Fruit fly (Drosophila melanogaster) whole organism, embryonic: ENCODE measurements around the gene Ctr1A.

Experiments used
- Antp ChIP-seq: fragments of 200-800 bp; sonication (Bioruptor generic); optimal IDR thresholded peaks from 3 replicates; lab custom pipeline; 2016; ENCODE audit warnings: missing biosample characterization, missing genetic modification characterization
- Asciz ChIP-seq: fragments of 200-800 bp; sonication (Bioruptor generic); optimal IDR thresholded peaks from 2 replicates; lab custom pipeline; 2017; ENCODE audit warnings: missing biosample characterization, mild to moderate bottlenecking, missing genetic modification characterization, missing genetic modification reagents
- Blimp-1 ChIP-seq: fragments of 200-800 bp; sonication (Bioruptor generic); optimal IDR thresholded peaks from 3 replicates; lab custom pipeline; 2018; ENCODE audit warnings: missing biosample characterization, missing genetic modification characterization, mild to moderate bottlenecking, moderate library complexity, missing genetic modification reagents
- CG10543 ChIP-seq: fragments of 200-800 bp; sonication (Bioruptor generic); optimal IDR thresholded peaks from 3 replicates; lab custom pipeline; 2017; ENCODE audit warnings: missing biosample characterization, mild to moderate bottlenecking, missing genetic modification characterization, moderate library complexity
- CG11247 ChIP-seq: fragments of 200-800 bp; sonication (Bioruptor generic); IDR thresholded peaks from 2 replicates; pipeline ENCODE4 v1.3.6; 2022; ENCODE audit warnings: missing biosample characterization, missing genetic modification characterization
- CG11504 ChIP-seq: fragments of 200-800 bp; sonication (Bioruptor generic); optimal IDR thresholded peaks from 3 replicates; lab custom pipeline; 2019; ENCODE audit warnings: missing biosample characterization, mild to moderate bottlenecking, missing genetic modification characterization, moderate library complexity
- CG12104 ChIP-seq: fragments of 200-800 bp; sonication (Bioruptor generic); optimal IDR thresholded peaks from 3 replicates; lab custom pipeline; 2016; ENCODE audit warnings: missing biosample characterization, missing genetic modification characterization
- CG13424 ChIP-seq: fragments of 200-800 bp; sonication (Bioruptor generic); optimal IDR thresholded peaks from 2 replicates; lab custom pipeline; 2019; ENCODE audit warnings: missing biosample characterization, mild to moderate bottlenecking, missing genetic modification characterization, moderate library complexity
- CG13894 ChIP-seq: fragments of 200-800 bp; sonication (Bioruptor generic); optimal IDR thresholded peaks from 3 replicates; lab custom pipeline; 2018; ENCODE audit warnings: missing biosample characterization, mild to moderate bottlenecking, missing genetic modification characterization, moderate library complexity
- CG15269 ChIP-seq: fragments of 200-800 bp; sonication (Bioruptor generic); optimal IDR thresholded peaks from 2 replicates; lab custom pipeline; 2018; ENCODE audit warnings: missing biosample characterization, mild to moderate bottlenecking, missing genetic modification characterization, moderate library complexity
- CG17359 ChIP-seq: fragments of 200-800 bp; sonication (Bioruptor generic); optimal IDR thresholded peaks from 3 replicates; lab custom pipeline; 2018; ENCODE audit warnings: missing biosample characterization, mild to moderate bottlenecking, missing genetic modification characterization, moderate library complexity
- CG17385 ChIP-seq: fragments of 200-800 bp; sonication (Bioruptor generic); optimal IDR thresholded peaks from 3 replicates; lab custom pipeline; 2018; ENCODE audit warnings: missing biosample characterization, mild to moderate bottlenecking, missing genetic modification characterization
- CG2712 ChIP-seq: fragments of 200-800 bp; optimal IDR thresholded peaks from 3 replicates; lab custom pipeline; 2019; ENCODE audit warnings: missing biosample characterization, mild to moderate bottlenecking, missing genetic modification characterization, moderate library complexity
- CG2875 ChIP-seq: fragments of 200-800 bp; sonication (Bioruptor generic); optimal IDR thresholded peaks from 2 replicates; lab custom pipeline; 2017; ENCODE audit warnings: missing biosample characterization, mild to moderate bottlenecking, missing genetic modification characterization, missing genetic modification reagents
- CG2889 ChIP-seq: fragments of 200-800 bp; sonication (Bioruptor generic); IDR thresholded peaks from 3 replicates; pipeline ENCODE4 v1.3.6; 2022; ENCODE audit warnings: missing biosample characterization, missing genetic modification characterization
- CG33557 ChIP-seq: fragments of 200-800 bp; sonication (Bioruptor generic); optimal IDR thresholded peaks from 2 replicates; lab custom pipeline; 2019; ENCODE audit warnings: missing biosample characterization, mild to moderate bottlenecking, missing genetic modification characterization, moderate library complexity
- CG34376 ChIP-seq: fragments of 200-800 bp; sonication (Bioruptor generic); optimal IDR thresholded peaks from 2 replicates; lab custom pipeline; 2018; ENCODE audit warnings: missing biosample characterization, mild to moderate bottlenecking, missing genetic modification characterization
- CG42726 ChIP-seq: fragments of 200-800 bp; sonication (Bioruptor generic); IDR thresholded peaks from 2 replicates; pipeline ENCODE4 v1.3.6; 2022; ENCODE audit warnings: missing biosample characterization, missing genetic modification characterization; ENCODE audit not compliant: partially characterized antibody
- CG4707 ChIP-seq: fragments of 200-800 bp; sonication (Bioruptor generic); optimal IDR thresholded peaks from 2 replicates; lab custom pipeline; 2018; ENCODE audit warnings: missing biosample characterization, mild to moderate bottlenecking, missing genetic modification characterization, moderate library complexity
- CG5953 ChIP-seq: fragments of 200-800 bp; sonication (Bioruptor generic); IDR thresholded peaks from 2 replicates; pipeline ENCODE4 v1.3.6; 2022; ENCODE audit warnings: missing biosample characterization, missing genetic modification characterization
- CG7556 ChIP-seq: fragments of 200-800 bp; sonication (Bioruptor generic); optimal IDR thresholded peaks from 2 replicates; lab custom pipeline; 2017; ENCODE audit warnings: missing biosample characterization, mild to moderate bottlenecking, missing genetic modification characterization
- CG8089 ChIP-seq: fragments of 200-800 bp; sonication (Bioruptor generic); optimal IDR thresholded peaks from 3 replicates; lab custom pipeline; 2016; ENCODE audit warnings: missing biosample characterization, missing genetic modification characterization
- CG9437 ChIP-seq: fragments of 200-800 bp; sonication (Bioruptor generic); optimal IDR thresholded peaks from 2 replicates; lab custom pipeline; 2018; ENCODE audit warnings: missing biosample characterization, mild to moderate bottlenecking, missing genetic modification characterization
- CHES-1-like ChIP-seq: fragments of 200-800 bp; sonication (Bioruptor generic); optimal IDR thresholded peaks from 2 replicates; lab custom pipeline; 2016; ENCODE audit warnings: missing biosample characterization, missing genetic modification characterization
- E2f2 ChIP-seq: fragments of 200-800 bp; sonication (Bioruptor generic); IDR thresholded peaks from 2 replicates; pipeline ENCODE4 v1.3.6; 2022; ENCODE audit warnings: missing biosample characterization, missing genetic modification characterization
- Eip74EF ChIP-seq, 2 experiments: fragments of 200-800 bp in 1 of 2; fragments of >200 bp in 1 of 2; sonication (Bioruptor generic) in 1 of 2; optimal IDR thresholded peaks; 2 replicates each; lab custom pipeline; 2017 to 2019; ENCODE audit warnings: missing biosample characterization in 2 of 2, missing genetic modification characterization in 2 of 2, mild to moderate bottlenecking in 1 of 2, moderate library complexity in 1 of 2
- Hey ChIP-seq: fragments of 200-800 bp; sonication (Bioruptor generic); optimal IDR thresholded peaks from 3 replicates; lab custom pipeline; 2018; ENCODE audit warnings: missing biosample characterization, mild to moderate bottlenecking, missing genetic modification characterization
- HmgZ ChIP-seq: fragments of 200-800 bp; sonication (Bioruptor generic); optimal IDR thresholded peaks from 2 replicates; lab custom pipeline; 2018; ENCODE audit warnings: missing biosample characterization, mild to moderate bottlenecking, missing genetic modification characterization
- Hr51 ChIP-seq, 2 experiments: fragments of 200-800 bp; sonication (Bioruptor generic); optimal IDR thresholded peaks; 2 replicates in 1 of 2; 3 replicates in 1 of 2; lab custom pipeline; 2016 to 2018; ENCODE audit warnings: missing biosample characterization in 2 of 2, missing genetic modification characterization in 2 of 2, mild to moderate bottlenecking in 1 of 2, moderate library complexity in 1 of 2
- Kr ChIP-seq: fragments of 200-800 bp; sonication (Bioruptor generic); optimal IDR thresholded peaks from 2 replicates; lab custom pipeline; 2017; ENCODE audit warnings: missing biosample characterization, mild to moderate bottlenecking, missing genetic modification characterization
- Lhr ChIP-seq: fragments of 200-800 bp; sonication (Bioruptor generic); optimal IDR thresholded peaks from 3 replicates; lab custom pipeline; 2017; ENCODE audit warnings: mild to moderate bottlenecking, missing biosample characterization, missing genetic modification reagents, missing genetic modification characterization
- Oaz ChIP-seq: fragments of 200-800 bp; sonication (Bioruptor generic); IDR thresholded peaks from 2 replicates; pipeline ENCODE4 v1.3.6; 2022; ENCODE audit warnings: missing biosample characterization, missing genetic modification characterization
- Optix ChIP-seq: fragments of 200-800 bp; sonication (Bioruptor generic); IDR thresholded peaks from 3 replicates; pipeline ENCODE4 v1.3.6; 2022; ENCODE audit warnings: missing biosample characterization, missing genetic modification characterization
- Pdp1 ChIP-seq, 2 experiments: fragments of 200-800 bp; sonication (Bioruptor generic); optimal IDR thresholded peaks; 3 replicates each; lab custom pipeline; 2016; ENCODE audit warnings: missing biosample characterization in 2 of 2, missing genetic modification characterization in 2 of 2, mild to moderate bottlenecking in 1 of 2, moderate library complexity in 1 of 2
- ab ChIP-seq: fragments of 200-800 bp; sonication (Bioruptor generic); optimal IDR thresholded peaks from 2 replicates; lab custom pipeline; 2016; ENCODE audit warnings: missing biosample characterization, missing genetic modification characterization
- ara ChIP-seq: fragments of 200-800 bp; sonication (Bioruptor generic); IDR thresholded peaks from 2 replicates; pipeline ENCODE4 v1.3.6; 2022; ENCODE audit warnings: missing biosample characterization, missing genetic modification characterization
- dimm ChIP-seq: fragments of 200-800 bp; sonication (Bioruptor generic); IDR thresholded peaks from 2 replicates; pipeline ENCODE4 v1.3.6; 2022; ENCODE audit warnings: missing biosample characterization, missing genetic modification characterization
- en ChIP-seq: fragments of 200-800 bp; sonication (Bioruptor generic); optimal IDR thresholded peaks from 2 replicates; lab custom pipeline; 2016; ENCODE audit warnings: missing biosample characterization, missing genetic modification characterization
- fd3F ChIP-seq: fragments of 200-800 bp; sonication (Bioruptor generic); optimal IDR thresholded peaks from 2 replicates; lab custom pipeline; 2018; ENCODE audit warnings: missing biosample characterization, mild to moderate bottlenecking, missing genetic modification characterization, moderate library complexity
- ham ChIP-seq: fragments of 200-800 bp; sonication (Bioruptor generic); IDR thresholded peaks from 2 replicates; pipeline ENCODE4 v1.3.6; 2022; ENCODE audit warnings: missing biosample characterization, missing genetic modification characterization
- kni ChIP-seq: fragments of 200-800 bp; sonication (Bioruptor generic); optimal IDR thresholded peaks from 3 replicates; lab custom pipeline; 2017; ENCODE audit warnings: mild to moderate bottlenecking, missing biosample characterization, missing genetic modification reagents, missing genetic modification characterization
- odd ChIP-seq: fragments of 200-800 bp; sonication (Bioruptor generic); optimal IDR thresholded peaks from 2 replicates; lab custom pipeline; 2017; ENCODE audit warnings: missing biosample characterization, mild to moderate bottlenecking, missing genetic modification characterization
- pnt ChIP-seq: fragments of 200-800 bp; sonication (Bioruptor generic); optimal IDR thresholded peaks from 3 replicates; lab custom pipeline; 2016; ENCODE audit warnings: missing biosample characterization, missing genetic modification characterization
- repo ChIP-seq: fragments of 200-800 bp; sonication (Bioruptor generic); optimal IDR thresholded peaks from 2 replicates; lab custom pipeline; 2016; ENCODE audit warnings: missing biosample characterization, missing genetic modification characterization
- run ChIP-seq: fragments of 200-800 bp; sonication (Bioruptor generic); optimal IDR thresholded peaks from 3 replicates; lab custom pipeline; 2018; ENCODE audit warnings: missing biosample characterization, mild to moderate bottlenecking, missing genetic modification characterization
- ssp ChIP-seq: fragments of 200-800 bp; sonication (Bioruptor generic); IDR thresholded peaks from 2 replicates; pipeline ENCODE4 v1.3.6; 2022; ENCODE audit warnings: missing biosample characterization, missing genetic modification characterization
- tin ChIP-seq: fragments of 200-800 bp; sonication (Bioruptor generic); optimal IDR thresholded peaks from 3 replicates; lab custom pipeline; 2016; ENCODE audit warnings: missing biosample characterization, missing genetic modification characterization
- tx ChIP-seq: fragments of 200-800 bp; sonication (Bioruptor generic); optimal IDR thresholded peaks from 2 replicates; lab custom pipeline; 2016; ENCODE audit warnings: missing biosample characterization, missing genetic modification characterization
- vvl ChIP-seq: fragments of 200-800 bp; sonication (Bioruptor generic); IDR thresholded peaks from 2 replicates; pipeline ENCODE4 v1.3.6; 2022; ENCODE audit warnings: missing biosample characterization, missing genetic modification characterization
- zf30C ChIP-seq: fragments of 200-800 bp; sonication (Bioruptor generic); optimal IDR thresholded peaks from 3 replicates; lab custom pipeline; 2018; ENCODE audit warnings: missing biosample characterization, mild to moderate bottlenecking, missing genetic modification characterization

Ctr1A gene

dm6 chrX:6614266-6614665 lies 47.2 kb upstream of the Ctr1A start (continued):
- TF ChIP-seq Oaz (GFP tag; lab: Robert Waterston, UW) (no peak), Optix (no peak), CG7556 (GFP tag; lab: Kevin White, UChicago) (peak; percentile 10), Asciz (peak; percentile 31), ssp (GFP tag; lab: Robert Waterston, UW) (no peak), zf30C (no peak), CHES-1-like (GFP tag; lab: Kevin White, UChicago) (peak; percentile 18), CG34376 (no peak), CG13424 (peak; percentile 32), CG8089 (GFP tag; lab: Kevin White, UChicago) (peak; percentile 36), Kr (GFP tag; lab: Kevin White, UChicago) (peak; percentile 44), CG13894 (tag; lab: Kevin White, UChicago) (no peak), Hey (tag; lab: Kevin White, UChicago) (peak; percentile 54), CG15269 (peak; percentile 37), ara (peak; percentile 37; the same call in 1 of the 2 replicates), CG11504 (tag; lab: Kevin White, UChicago) (peak; percentile 2), Pdp1 (GFP tag; optimal IDR thresholded peaks at IDR 0.05; lab: Kevin White, UChicago) (peak in 1 of 2 experiments; percentile 15), tin (GFP tag; lab: Kevin White, UChicago) (no peak), ham (GFP tag; lab: Robert Waterston, UW) (no peak), CG17385 (GFP tag; lab: Kevin White, UChicago) (peak; percentile 24), CG42726 (GFP tag; lab: Robert Waterston, UW) (no peak), kni (GFP tag; lab: Kevin White, UChicago) (peak; percentile 22), CG9437 (GFP tag; lab: Kevin White, UChicago) (no peak), CG2875 (GFP tag; lab: Kevin White, UChicago) (peak; percentile 62), Eip74EF (GFP tag; optimal IDR thresholded peaks at IDR 0.05; lab: Kevin White, UChicago) (no peak), HmgZ (peak; percentile 44), Antp (no peak), pnt (GFP tag; lab: Kevin White, UChicago) (no peak), CG17359 (tag; lab: Kevin White, UChicago) (peak; percentile 14), tx (GFP tag; lab: Kevin White, UChicago) (no peak), Hr51 (GFP tag; optimal IDR thresholded peaks at IDR 0.05; lab: Kevin White, UChicago) (peak in 1 of 2 experiments; percentile 8), E2f2 (GFP tag; lab: Robert Waterston, UW) (no peak), odd (peak; percentile 65), CG12104 (GFP tag; lab: Kevin White, UChicago) (peak; percentile 16), ab (GFP tag; lab: Kevin White, UChicago) (no peak), dimm (GFP tag; lab: Robert Waterston, UW) (no peak), Lhr (GFP tag; lab: Kevin White, UChicago) (peak; percentile 15), CG33557 (GFP tag; lab: Kevin White, UChicago) (peak; percentile 51), Blimp-1 (peak; percentile 36), CG11247 (GFP tag; lab: Robert Waterston, UW) (no peak), CG5953 (GFP tag; lab: Robert Waterston, UW) (no peak), CG2712 (peak; percentile 33), CG10543 (GFP tag; lab: Kevin White, UChicago) (peak; percentile 44), repo (GFP tag; lab: Kevin White, UChicago) (no peak), en (GFP tag; lab: Kevin White, UChicago) (no peak), CG4707 (peak; percentile 53), run (tag; lab: Kevin White, UChicago) (peak; percentile 20), vvl (GFP tag; lab: Robert Waterston, UW) (peak; percentile 34; the same call in 1 of the 2 replicates), fd3F (peak; percentile 25), CG2889 (GFP tag; lab: Robert Waterston, UW) (no peak)
